Worm (Caenorhabditis elegans): ENCODE measurements around the gene E02C12.9.

The E02C12.9 gene

DNA sequence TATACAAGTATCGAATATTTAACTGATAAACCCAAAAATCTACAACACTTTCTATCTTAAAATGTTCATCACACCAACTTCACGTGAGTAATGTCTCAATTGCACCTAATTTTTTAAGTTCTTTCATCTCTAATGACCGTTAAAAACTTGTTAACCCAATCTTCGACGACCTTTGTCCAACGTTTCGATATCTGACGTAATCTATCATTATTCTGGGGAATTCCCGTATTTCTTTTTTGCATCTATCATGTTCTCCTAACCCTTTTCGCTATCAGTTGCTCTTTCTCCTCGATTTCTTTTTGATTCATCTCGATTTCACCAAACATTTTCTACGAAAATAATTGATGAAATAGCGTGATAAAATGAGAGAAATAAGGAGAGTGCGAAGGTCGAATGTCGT lies 47.6 kb downstream of the E02C12.9 start (continued):
- TF ChIP-seq Y105C5A.15 (GFP tag; IDR thresholded peaks at IDR 0.05) (no peak), madf-9 (GFP tag; conservative IDR thresholded peaks at IDR 0.05) (no peak), hlh-11 (tag; optimal IDR thresholded peaks at IDR 0.05) (peak; percentile 69), ZK546.5 (tag; optimal IDR thresholded peaks at IDR 0.05) (no peak), nhr-77 (tag; optimal IDR thresholded peaks at IDR 0.05) (no peak), skn-1 (tag; optimal IDR thresholded peaks at IDR 0.05) (no peak), daf-19 (GFP tag; conservative IDR thresholded peaks at IDR 0.05) (no peak), F37D6.2 (tag; optimal IDR thresholded peaks at IDR 0.05) (no peak), duxl-1 (tag; optimal IDR thresholded peaks at IDR 0.05; ENCODE audit: poor library complexity) (no peak), ceh-20 (GFP tag; IDR thresholded peaks at IDR 0.05) (peak; percentile 39; the same call in 1 of the 2 replicates), lsy-2 (tag; optimal IDR thresholded peaks at IDR 0.05) (no peak), T26A8.4 (GFP tag; IDR thresholded peaks at IDR 0.05) (no peak), nhr-237 (tag; optimal IDR thresholded peaks at IDR 0.05) (no peak), mdl-1 (tag; optimal IDR thresholded peaks at IDR 0.05) (peak in 1 of 2 experiments; percentile 28), F10B5.3 (tag; optimal IDR thresholded peaks at IDR 0.05) (no peak), ceh-62 (tag; optimal IDR thresholded peaks at IDR 0.05) (no peak), lin-39 (tag; optimal IDR thresholded peaks at IDR 0.05) (no peak), dmd-8 (GFP tag; IDR thresholded peaks at IDR 0.05) (no peak), daf-16 (GFP tag; optimal IDR thresholded peaks at IDR 0.05) (no peak), daf-16 (tag; optimal IDR thresholded peaks at IDR 0.05) (peak; percentile 37), hmg-1.1 (GFP tag; IDR thresholded peaks at IDR 0.05) (no peak), tra-1 (GFP tag; IDR thresholded peaks at IDR 0.05) (no peak), Y48G9A.11 (GFP tag; IDR thresholded peaks at IDR 0.05) (no peak), nhr-11 (tag; optimal IDR thresholded peaks at IDR 0.05) (peak; percentile 1), mes-2 (tag; optimal IDR thresholded peaks at IDR 0.05; ENCODE audit: poor library complexity, severe bottlenecking) (no peak), aly-2 (tag; optimal IDR thresholded peaks at IDR 0.05) (no peak), spr-1 (tag; optimal IDR thresholded peaks at IDR 0.05) (no peak), Y5F2A.4 (GFP tag; optimal IDR thresholded peaks at IDR 0.05) (no peak), cey-2 (tag; optimal IDR thresholded peaks at IDR 0.05; ENCODE audit: borderline replicate concordance, insufficient read depth) (no peak), zip-11 (GFP tag; IDR thresholded peaks at IDR 0.05) (no peak), dpl-1 (GFP tag; optimal IDR thresholded peaks at IDR 0.05) (no peak), mxl-3 (GFP tag; optimal IDR thresholded peaks at IDR 0.05) (no peak), aha-1 (tag) (peak; percentile 93), egl-43 (GFP tag; IDR thresholded peaks at IDR 0.05) (no peak), ceh-32 (tag; optimal IDR thresholded peaks at IDR 0.05; ENCODE audit: poor library complexity) (no peak), ces-1 (GFP tag; optimal IDR thresholded peaks at IDR 0.05) (no peak), D1046.2 (GFP tag; IDR thresholded peaks at IDR 0.05) (no peak), tag-97 (GFP tag; IDR thresholded peaks at IDR 0.05) (no peak), zfp-3 (GFP tag; conservative IDR thresholded peaks at IDR 0.05) (no peak), spr-3 (GFP tag; optimal IDR thresholded peaks at IDR 0.05) (no peak), vab-7 (GFP tag; IDR thresholded peaks at IDR 0.05) (no peak), pqm-1 (tag; optimal IDR thresholded peaks at IDR 0.05) (no peak), ZK337.2 (GFP tag; IDR thresholded peaks at IDR 0.05) (no peak), ceh-28 (tag; optimal IDR thresholded peaks at IDR 0.05) (no peak), daf-8 (GFP tag; IDR thresholded peaks at IDR 0.05) (no peak), nhr-41 (GFP tag; IDR thresholded peaks at IDR 0.05) (no peak), mxl-2 (GFP tag; conservative IDR thresholded peaks at IDR 0.05) (peak; percentile 68; the same call in 1 of the 2 replicates), lin-1 (GFP tag; IDR thresholded peaks at IDR 0.05) (no peak), lin-13 (GFP tag; optimal IDR thresholded peaks at IDR 0.05) (no peak), nhr-48 (tag; optimal IDR thresholded peaks at IDR 0.05) (peak; percentile 88), fos-1 (tag; optimal IDR thresholded peaks at IDR 0.05) (no peak), snpc-4 (tag; optimal IDR thresholded peaks at IDR 0.05) (no peak), hif-1 (tag; optimal IDR thresholded peaks at IDR 0.05) (no peak)

Data from whole organism, L4 larva.